Worm (Caenorhabditis elegans): ENCODE data around the gene Y62H9A.8.

DNA sequence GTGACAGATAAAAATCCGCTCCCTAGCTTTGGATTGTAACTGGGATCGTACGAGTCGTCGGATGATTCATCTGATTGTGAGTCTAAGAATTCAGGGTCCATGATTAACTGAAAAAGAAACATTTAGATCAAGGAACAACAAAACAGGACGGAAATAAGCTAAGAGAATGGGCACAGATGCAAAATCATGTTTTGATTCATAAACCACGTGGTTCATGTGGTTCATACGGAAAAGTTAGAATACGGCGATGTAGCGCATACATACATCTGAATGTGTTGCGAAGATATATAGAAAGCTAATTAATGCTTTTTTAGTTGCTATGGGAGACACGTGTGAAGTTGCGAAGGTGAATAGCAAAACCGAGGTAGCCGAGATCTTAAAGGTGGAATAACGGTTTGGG, 49.7 kb upstream of the Y62H9A.8 start, which contains the start of gene F55G7.3:
- TF ChIP-seq nhr-76 (tag; optimal IDR thresholded peaks at IDR 0.05) (no peak), ztf-11 (tag; optimal IDR thresholded peaks at IDR 0.05) (no peak), ama-1 (optimal IDR thresholded peaks at IDR 0.05) (no peak), elt-2 (tag; optimal IDR thresholded peaks at IDR 0.05) (no peak), unc-62 (GFP tag; optimal IDR thresholded peaks at IDR 0.05) (no peak), mdl-1 (tag; optimal IDR thresholded peaks at IDR 0.05) (no peak), nhr-77 (tag; optimal IDR thresholded peaks at IDR 0.05) (no peak)

All from whole organism, L3 larva.